Worm (Caenorhabditis elegans) whole organism, L4/young adult: ENCODE results near the gene B0353.1.

Source experiments
- W03F9.2 ChIP-seq: fragments of 150-350 bp; optimal IDR thresholded peaks from 2 replicates; lab custom pipeline; 2014; ENCODE audit warnings: missing biosample characterization, missing genetic modification characterization
- dao-5 ChIP-seq: sonication (generic microtip); optimal IDR thresholded peaks from 2 replicates; lab custom pipeline; 2016; ENCODE audit warnings: missing genotype, missing genetic modification characterization, moderate library complexity, missing compliant biosample characterization
- him-1 ChIP-seq: sonication (generic microtip); optimal IDR thresholded peaks from 2 replicates; lab custom pipeline; 2016; ENCODE audit warnings: missing genotype, missing genetic modification reagents, missing genetic modification characterization, missing compliant biosample characterization

DNA sequence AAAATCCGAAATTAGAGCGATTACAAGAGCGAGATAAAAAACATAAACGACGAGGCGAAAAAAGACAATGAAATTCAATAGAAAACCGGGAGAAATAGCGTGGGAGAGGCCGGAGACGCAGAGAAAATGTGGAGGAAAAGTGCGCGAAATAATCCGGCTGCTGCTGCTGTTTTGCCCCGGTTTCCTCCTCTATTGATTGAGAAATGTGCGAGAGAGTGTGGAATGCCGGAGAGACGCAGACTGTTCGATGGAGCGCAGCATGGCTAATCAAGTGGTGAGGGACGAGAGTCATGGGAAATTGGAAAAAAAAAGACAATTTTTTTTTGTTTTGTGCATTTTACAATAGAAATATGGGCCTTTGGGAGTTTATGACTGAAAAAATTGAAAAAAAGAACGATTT, 42.4 kb downstream of the B0353.1 start:
- TF ChIP-seq dao-5 (tag; lab: Kevin White, UChicago): no peak
- peak; percentile 42 for TF ChIP-seq W03F9.2
- no peak for TF ChIP-seq him-1 (tag; lab: Kevin White, UChicago)
